Worm (Caenorhabditis elegans): ENCODE data around the gene C15H11.10.

The C15H11.10 gene

ce11 chrV:14394743-14395142, 2.8 kb downstream of the C15H11.10 start, which contains the start of gene C15H11.13:
C15H11.13 (plus strand) TSS chrV:14395043.
- TF ChIP-seq daf-16 (GFP tag; optimal IDR thresholded peaks at IDR 0.05) (no peak), daf-16 (tag; optimal IDR thresholded peaks at IDR 0.05) (no peak), saeg-2 (GFP tag; IDR thresholded peaks at IDR 0.05) (no peak), skn-1 (tag; optimal IDR thresholded peaks at IDR 0.05) (no peak), Y5F2A.4 (GFP tag; optimal IDR thresholded peaks at IDR 0.05) (no peak), lin-29 (GFP tag; IDR thresholded peaks at IDR 0.05) (no peak), vab-7 (GFP tag; IDR thresholded peaks at IDR 0.05) (no peak), set-16 (GFP tag; IDR thresholded peaks at IDR 0.05) (no peak), mdl-1 (tag; optimal IDR thresholded peaks at IDR 0.05) (no peak), F37D6.2 (tag; optimal IDR thresholded peaks at IDR 0.05) (no peak), madf-5 (GFP tag; IDR thresholded peaks at IDR 0.05) (no peak), tra-1 (GFP tag; IDR thresholded peaks at IDR 0.05) (no peak), ztf-7 (tag; optimal IDR thresholded peaks at IDR 0.05) (no peak), dmd-9 (GFP tag; IDR thresholded peaks at IDR 0.05) (no peak), ZK337.2 (GFP tag; IDR thresholded peaks at IDR 0.05) (no peak), jun-1 (tag; optimal IDR thresholded peaks at IDR 0.05) (no peak)

- TF ChIP-seq saeg-2 (GFP tag; IDR thresholded peaks at IDR 0.05), result no peak
- no peak for TF ChIP-seq fkh-10 (GFP tag; optimal IDR thresholded peaks at IDR 0.05)
- no peak for TF ChIP-seq tag-97 (GFP tag; IDR thresholded peaks at IDR 0.05)
- TF ChIP-seq daf-12 (tag; optimal IDR thresholded peaks at IDR 0.05), result no peak
- TF ChIP-seq dve-1 (tag; optimal IDR thresholded peaks at IDR 0.05; ENCODE audit: insufficient read depth), result no peak
- no peak for TF ChIP-seq zip-11 (GFP tag; IDR thresholded peaks at IDR 0.05)
- no peak for TF ChIP-seq zfp-2 (tag; optimal IDR thresholded peaks at IDR 0.05)
- TF ChIP-seq php-3 (GFP tag; IDR thresholded peaks at IDR 0.05), result no peak
- TF ChIP-seq rbr-2 (tag; optimal IDR thresholded peaks at IDR 0.05), result no peak
- TF ChIP-seq madf-9 (GFP tag; conservative IDR thresholded peaks at IDR 0.05), result no peak
- TF ChIP-seq lin-38 (GFP tag; IDR thresholded peaks at IDR 0.05), result no peak
- no peak for TF ChIP-seq snpc-1.2 (GFP tag; IDR thresholded peaks at IDR 0.05)
- TF ChIP-seq unc-62 (GFP tag; optimal IDR thresholded peaks at IDR 0.05 in 1 of 2), result no peak
- TF ChIP-seq unc-62 (tag; optimal IDR thresholded peaks at IDR 0.05), result no peak
- no peak for TF ChIP-seq mes-2 (tag; optimal IDR thresholded peaks at IDR 0.05; ENCODE audit: poor library complexity, severe bottlenecking)
- no peak for TF ChIP-seq nhr-76 (tag; optimal IDR thresholded peaks at IDR 0.05)
- no peak for TF ChIP-seq aly-2 (tag; optimal IDR thresholded peaks at IDR 0.05)
Measured at ce11 chrV:14396123-14396669, 4.3 kb downstream of the C15H11.10 start.

- TF ChIP-seq rbr-2 (tag; optimal IDR thresholded peaks at IDR 0.05) (no peak), D1046.2 (GFP tag; IDR thresholded peaks at IDR 0.05) (no peak), saeg-2 (GFP tag; IDR thresholded peaks at IDR 0.05) (no peak), nhr-10 (tag; optimal IDR thresholded peaks at IDR 0.05) (no peak), nhr-76 (tag; optimal IDR thresholded peaks at IDR 0.05) (no peak), Y105C5A.15 (GFP tag; IDR thresholded peaks at IDR 0.05) (no peak), tag-97 (GFP tag; IDR thresholded peaks at IDR 0.05) (no peak), spr-1 (tag; optimal IDR thresholded peaks at IDR 0.05) (no peak), lin-13 (GFP tag; optimal IDR thresholded peaks at IDR 0.05) (no peak), snpc-4 (tag; optimal IDR thresholded peaks at IDR 0.05) (no peak), ztf-7 (tag; optimal IDR thresholded peaks at IDR 0.05) (no peak), ZK337.2 (GFP tag; IDR thresholded peaks at IDR 0.05) (no peak), egl-43 (GFP tag; IDR thresholded peaks at IDR 0.05) (no peak), aly-2 (tag; optimal IDR thresholded peaks at IDR 0.05) (no peak), gei-8 (GFP tag; optimal IDR thresholded peaks at IDR 0.05) (no peak), mxl-2 (GFP tag; conservative IDR thresholded peaks at IDR 0.05) (no peak), Y5F2A.4 (GFP tag; optimal IDR thresholded peaks at IDR 0.05) (no peak), vab-7 (GFP tag; IDR thresholded peaks at IDR 0.05) (no peak)
Measured at ce11 chrV:14405647-14406046, 13.7 kb downstream of the C15H11.10 start.

Data from whole organism, L4 larva.